Fruit fly (Drosophila melanogaster): ENCODE data around the gene Nep6.

DNA sequence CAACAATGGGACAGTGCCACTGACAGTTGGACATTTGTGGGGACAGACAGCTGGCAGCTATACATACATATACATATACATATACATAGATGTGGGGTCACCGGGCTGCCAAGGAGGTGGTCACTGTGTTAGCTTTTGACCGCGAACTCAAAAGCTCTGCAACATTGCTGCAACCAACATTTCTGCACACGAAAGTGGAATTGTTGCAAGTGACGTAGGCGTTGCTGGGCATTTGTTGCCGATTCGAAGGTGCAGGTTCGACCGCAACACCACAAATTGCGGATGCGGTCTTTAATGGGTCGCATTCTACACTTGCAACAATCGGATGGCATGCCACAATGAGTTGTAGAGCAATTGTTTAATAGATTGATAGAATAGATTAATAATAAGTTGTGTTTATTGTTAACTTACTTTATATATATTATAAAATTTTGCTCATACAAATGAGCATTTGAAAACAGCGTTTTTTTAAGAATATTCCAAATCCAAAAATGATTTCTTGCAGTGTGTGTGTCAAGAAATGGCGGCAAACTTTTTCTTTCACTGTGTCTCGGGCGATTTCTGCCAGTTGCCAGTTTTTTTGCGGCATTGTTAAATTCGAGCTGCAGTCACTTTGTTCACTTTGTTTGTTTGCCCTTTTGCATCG is 23.6 kb upstream of the Nep6 start:
- TF ChIP-seq CG6276 (GFP tag; optimal IDR thresholded peaks at IDR 0.05) = no peak
- TF ChIP-seq Gug (GFP tag; IDR thresholded peaks at IDR 0.05) = peak; percentile 36; the same call in 1 of the 2 replicates
- TF ChIP-seq Hr4 (GFP tag; optimal IDR thresholded peaks at IDR 0.05) = peak; percentile 23
- no peak for TF ChIP-seq Sox102F (GFP tag; optimal IDR thresholded peaks at IDR 0.05)
- no peak for TF ChIP-seq CG9139 (GFP tag; optimal IDR thresholded peaks at IDR 0.05)
- no peak for TF ChIP-seq fkh (GFP tag; optimal IDR thresholded peaks at IDR 0.05)
- no peak for TF ChIP-seq Hr39 (GFP tag; optimal IDR thresholded peaks at IDR 0.05)
- TF ChIP-seq Lpt (GFP tag; optimal IDR thresholded peaks at IDR 0.05) = no peak
- no peak for TF ChIP-seq CG7368 (GFP tag; optimal IDR thresholded peaks at IDR 0.05)

Measured in whole organism, prepupa.